Worm (Caenorhabditis elegans) whole organism, L4 larva: ENCODE results near the gene ZK1010.4.

ENCODE experiments used
- F49E8.2 ChIP-seq: sonication (generic microtip); optimal IDR thresholded peaks from 2 replicates; lab custom pipeline; 2016; ENCODE audit warnings: missing compliant biosample characterization, mild to moderate bottlenecking, missing genetic modification characterization, borderline replicate concordance
- ZK337.2 ChIP-seq: fragments of 200-800 bp; sonication (Bioruptor generic); IDR thresholded peaks from 2 replicates; pipeline ENCODE4 v1.3.6; 2022; ENCODE audit warnings: missing genetic modification reagents, missing genetic modification characterization, missing compliant biosample characterization
- ces-1 ChIP-seq: fragments of 150-350 bp; sonication (generic microtip); optimal IDR thresholded peaks from 4 replicates; lab custom pipeline; 2014; ENCODE audit warnings: missing biosample characterization, missing genetic modification reagents, missing genetic modification characterization
- egl-27 ChIP-seq: sonication (generic microtip); optimal IDR thresholded peaks from 3 replicates; lab custom pipeline; 2017; ENCODE audit warnings: missing biosample characterization, missing genetic modification reagents, missing genetic modification characterization
- lsy-2 ChIP-seq, 2 experiments: fragments of 150-350 bp in 1 of 2; sonication (generic microtip) in 1 of 2; optimal IDR thresholded peaks; 2 replicates each; lab custom pipeline; 2014 to 2017; ENCODE audit warnings: missing biosample characterization in 2 of 2, missing genetic modification characterization in 2 of 2
- snpc-4 ChIP-seq: fragments of 150-350 bp; optimal IDR thresholded peaks from 2 replicates; lab custom pipeline; 2014; ENCODE audit warnings: missing biosample characterization, missing genetic modification characterization
- unc-62 ChIP-seq, 3 experiments: fragments of 150-350 bp in 1 of 3; sonication (generic microtip); optimal IDR thresholded peaks in 2 of 3; peaks in 1 of 3; 1 replicate in 1 of 3; 2 replicates in 2 of 3; lab custom pipeline; 2014 to 2017; ENCODE audit warnings: missing biosample characterization in 3 of 3, missing genetic modification characterization in 3 of 3, missing genetic modification reagents in 3 of 3, missing genotype in 1 of 3
- zag-1 ChIP-seq: fragments of 150-350 bp; optimal IDR thresholded peaks from 2 replicates; lab custom pipeline; 2014; ENCODE audit warnings: missing biosample characterization, missing genetic modification characterization

- TF ChIP-seq ZK337.2 (no peak), snpc-4 (tag; lab: Kevin White, UChicago) (no peak), egl-27 (tag; lab: Kevin White, UChicago) (no peak), F49E8.2 (tag; lab: Kevin White, UChicago) (no peak), unc-62 (GFP tag; optimal IDR thresholded peaks at IDR 0.05 in 1 of 2; lab: Kevin White, UChicago) (peak in 1 of 2 experiments; percentile 40), unc-62 (tag; optimal IDR thresholded peaks at IDR 0.05; lab: Kevin White, UChicago) (no peak), zag-1 (tag; lab: Kevin White, UChicago) (no peak), lsy-2 (tag; optimal IDR thresholded peaks at IDR 0.05; lab: Kevin White, UChicago) (no peak), ces-1 (GFP tag; lab: Kevin White, UChicago) (no peak)
These were observed 12.7 kb downstream of the ZK1010.4 start, which contains the start of gene col-97 for ce11 chrIII:12993607-12994006.
